Fruit fly (Drosophila melanogaster) S2 (cell line): ENCODE results near the gene CG1637.

Source experiments
- CG8478 ChIP-seq: fragments of >200 bp; optimal IDR thresholded peaks from 2 replicates; lab custom pipeline; 2018
- CTCF ChIP-seq, 2 experiments: fragments of >200 bp; optimal IDR thresholded peaks; 2 replicates each; lab custom pipeline; 2018

DNA sequence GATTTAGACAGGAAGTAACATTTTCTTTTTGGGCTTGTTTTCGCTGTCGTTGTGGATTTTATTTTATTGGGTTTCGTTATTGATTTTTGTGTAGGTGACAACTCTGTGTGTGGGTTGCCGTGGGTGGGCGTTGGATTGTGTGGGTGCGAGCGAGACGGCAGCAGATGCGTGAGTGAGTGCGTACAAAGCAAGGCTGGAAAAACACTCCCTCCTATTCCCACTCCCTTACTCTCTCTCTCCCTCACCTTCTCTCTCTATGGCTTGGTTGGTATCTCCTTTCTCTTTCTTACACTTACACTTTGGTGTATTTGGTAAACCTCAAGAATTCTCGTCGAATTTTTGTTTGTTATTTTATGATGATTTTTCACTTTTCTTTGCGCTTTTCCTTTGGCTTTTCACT is 55.6 kb downstream of the CG1637 start:
- no peak for TF ChIP-seq CTCF (optimal IDR thresholded peaks at IDR 0.05; lab: Kevin White, UChicago)
- TF ChIP-seq CG8478 (lab: Kevin White, UChicago), result no peak
